Fruit fly (Drosophila melanogaster) Kc167 (cell line): ENCODE results near the gene CG31705.

ENCODE experiments used
- h ChIP-seq: fragments of >200 bp; optimal IDR thresholded peaks from 3 replicates; lab custom pipeline; 2018; ENCODE audit warnings: missing external identifiers
- ttk ChIP-seq: sonication (Bioruptor generic); optimal IDR thresholded peaks from 2 replicates; lab custom pipeline; 2017; ENCODE audit warnings: missing external identifiers

DNA sequence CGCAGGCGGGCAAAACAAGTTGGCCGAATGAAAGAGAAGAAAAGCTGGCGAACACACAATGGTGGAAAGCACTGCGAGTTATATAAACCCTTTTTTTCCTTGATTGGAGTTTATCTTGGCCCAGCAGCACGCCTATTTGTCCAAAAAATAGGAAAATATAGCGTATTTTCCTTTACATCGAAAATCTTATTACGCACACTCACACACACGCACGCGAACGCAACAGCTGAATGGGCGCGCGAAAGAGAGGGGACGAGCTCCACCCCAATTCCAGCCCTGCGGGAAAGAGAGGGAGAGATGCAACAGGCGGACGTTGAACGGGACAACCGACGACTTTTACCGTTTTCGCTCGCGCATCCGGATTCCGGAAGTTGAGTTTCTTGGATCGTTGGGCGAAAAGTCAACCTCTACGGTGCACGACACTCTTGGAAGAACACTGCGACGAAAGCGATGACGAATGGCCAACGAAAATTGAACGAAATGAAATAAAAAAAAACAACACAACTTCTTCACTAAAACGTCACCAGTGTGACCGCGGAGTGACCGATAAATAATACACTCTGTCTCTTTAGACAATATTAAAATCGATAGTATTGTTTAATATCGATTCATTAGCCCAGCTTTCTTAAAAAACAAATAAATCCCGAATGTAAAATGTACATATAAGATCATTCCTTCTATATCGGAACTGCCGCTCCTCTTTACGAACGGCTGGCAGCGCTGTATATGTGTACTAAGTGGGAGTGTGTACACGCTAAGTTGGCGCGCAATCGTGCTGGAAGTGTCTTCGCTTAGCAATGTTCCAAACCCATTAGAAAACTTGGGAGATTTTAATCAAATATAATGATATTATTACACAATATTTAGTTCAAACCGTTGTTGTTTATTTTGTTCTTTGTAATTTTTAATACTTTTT is 11.2 kb downstream of the CG31705 start, which contains the start of the genes Dlg5 and CG4970:
- TF ChIP-seq ttk (lab: Kevin White, UChicago) = no peak
- TF ChIP-seq h = no peak
